Worm (Caenorhabditis elegans) whole organism, L2 larva: Measurements from ENCODE around the gene F14D7.12.
"Not testable (repeated sequence)": the region's sequence is repeated elsewhere in the genome, so short reads cannot be mapped to it uniquely, and the experiment has no call there.

Experiments used
- F13H6.1 ChIP-seq: sonication (generic microtip); optimal IDR thresholded peaks from 2 replicates; lab custom pipeline; 2016; ENCODE audit warnings: missing genetic modification characterization, missing compliant biosample characterization
- egl-27 ChIP-seq: sonication (generic microtip); optimal IDR thresholded peaks from 3 replicates; lab custom pipeline; 2017; ENCODE audit warnings: missing biosample characterization, missing genetic modification reagents, missing genetic modification characterization
- elt-3 ChIP-seq: sonication (generic microtip); optimal IDR thresholded peaks from 2 replicates; lab custom pipeline; 2017; ENCODE audit warnings: missing biosample characterization, missing genetic modification characterization
- nhr-25 ChIP-seq: fragments of 150-350 bp; sonication (generic microtip); optimal IDR thresholded peaks from 3 replicates; lab custom pipeline; 2014; ENCODE audit warnings: missing biosample characterization, missing genetic modification characterization
- ztf-4 ChIP-seq: fragments of 150-350 bp; optimal IDR thresholded peaks from 2 replicates; lab custom pipeline; 2014; ENCODE audit warnings: missing biosample characterization, missing genetic modification characterization

ce11 chrV:14277456-14277855 is 22.4 kb upstream of the F14D7.12 start:
- TF ChIP-seq egl-27 (tag; lab: Kevin White, UChicago); elt-3 (tag; lab: Kevin White, UChicago); F13H6.1 (tag; lab: Kevin White, UChicago); nhr-25; ztf-4 (tag; lab: Kevin White, UChicago): not testable (repeated sequence)
